Fruit fly (Drosophila melanogaster): Measurements from ENCODE around the gene Kap-alpha3.
A peak's percentile ranks its signal among the peaks of the same experiment; 100 is the strongest.

Gene Kap-alpha3

DNA sequence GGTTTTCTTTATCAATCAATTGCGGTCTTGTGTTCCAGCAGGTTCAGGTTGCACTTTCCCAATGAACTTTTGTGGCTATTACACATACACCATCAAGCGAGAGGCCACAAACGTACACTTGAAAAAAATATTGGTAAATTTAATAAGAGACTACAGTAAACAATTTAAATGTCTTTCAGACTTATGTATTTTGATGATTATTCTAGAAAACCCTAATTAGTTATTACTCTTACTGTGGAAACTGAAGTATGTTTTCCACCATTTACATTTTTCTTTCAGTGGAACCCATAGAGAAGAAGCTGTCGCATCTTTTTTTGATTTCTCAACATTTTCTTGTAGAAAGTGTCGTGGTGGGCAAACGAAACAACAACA lies 43.4 kb downstream of the Kap-alpha3 start (continued):
- no peak for TF ChIP-seq Tbp (GFP tag; optimal IDR thresholded peaks at IDR 0.05)
- peak; percentile 73 for TF ChIP-seq gt (GFP tag; IDR thresholded peaks at IDR 0.05)
- TF ChIP-seq Usf (GFP tag; optimal IDR thresholded peaks at IDR 0.05) = peak; percentile 52
- TF ChIP-seq Gug (GFP tag; IDR thresholded peaks at IDR 0.05) = peak; percentile 76
- peak; percentile 70 for TF ChIP-seq CG8281 (tag; optimal IDR thresholded peaks at IDR 0.05)
- TF ChIP-seq CG32767 (GFP tag; IDR thresholded peaks at IDR 0.05) = peak; percentile 74; the same call in 1 of the 2 replicates
- TF ChIP-seq Eip74EF (GFP tag; optimal IDR thresholded peaks at IDR 0.05) = peak in 1 of 2 experiments; percentile 95
- peak; percentile 90 for TF ChIP-seq CG34422 (GFP tag; IDR thresholded peaks at IDR 0.05)
- peak; percentile 86 for TF ChIP-seq CG4328 (GFP tag; optimal IDR thresholded peaks at IDR 0.05)
- peak; percentile 81 for TF ChIP-seq jigr1 (GFP tag; IDR thresholded peaks at IDR 0.05)
- no peak for TF ChIP-seq vnd (GFP tag; IDR thresholded peaks at IDR 0.05; ENCODE audit: partially characterized antibody)
- TF ChIP-seq CG9437 (GFP tag; optimal IDR thresholded peaks at IDR 0.05) = peak; percentile 90
- TF ChIP-seq bsh (GFP tag; optimal IDR thresholded peaks at IDR 0.05) = peak; percentile 65 to 97
- TF ChIP-seq CG11085 (GFP tag; IDR thresholded peaks at IDR 0.05) = peak; percentile 78
- peak; percentile 89 for TF ChIP-seq CG13624 (GFP tag; optimal IDR thresholded peaks at IDR 0.05)
- TF ChIP-seq ssp (GFP tag; IDR thresholded peaks at IDR 0.05) = peak; percentile 82
- TF ChIP-seq fd64A (GFP tag; optimal IDR thresholded peaks at IDR 0.05) = peak; percentile 77
- no peak for TF ChIP-seq ato (GFP tag; IDR thresholded peaks at IDR 0.05; ENCODE audit: partially characterized antibody)
- peak; percentile 90 for TF ChIP-seq cato (GFP tag; optimal IDR thresholded peaks at IDR 0.05; ENCODE audit: borderline replicate concordance)
- TF ChIP-seq CG17612 (GFP tag; IDR thresholded peaks at IDR 0.05) = peak; percentile 75
- TF ChIP-seq Lhr (GFP tag; optimal IDR thresholded peaks at IDR 0.05) = peak; percentile 89
- TF ChIP-seq CG8359 (GFP tag; optimal IDR thresholded peaks at IDR 0.05; ENCODE audit: borderline replicate concordance) = peak; percentile 83
- TF ChIP-seq psq (GFP tag; optimal IDR thresholded peaks at IDR 0.05) = peak; percentile 72
- TF ChIP-seq da (GFP tag; optimal IDR thresholded peaks at IDR 0.05) = peak; percentile 82
- peak; percentile 90 for TF ChIP-seq NC2β (GFP tag; optimal IDR thresholded peaks at IDR 0.05)
- peak; percentile 75 for TF ChIP-seq Fer2 (tag; optimal IDR thresholded peaks at IDR 0.05)
- TF ChIP-seq br (optimal IDR thresholded peaks at IDR 0.05) = no peak
- peak; percentile 47; the same call in 2 of the 3 replicates for TF ChIP-seq Optix (GFP tag; IDR thresholded peaks at IDR 0.05)
- peak; percentile 77 to 96 for TF ChIP-seq Hr51 (GFP tag; optimal IDR thresholded peaks at IDR 0.05)
- TF ChIP-seq Pdp1 (GFP tag; optimal IDR thresholded peaks at IDR 0.05) = peak; percentile 87 to 91
- peak; percentile 75 for TF ChIP-seq onecut (GFP tag; IDR thresholded peaks at IDR 0.05)
- TF ChIP-seq Ada2b (GFP tag; IDR thresholded peaks at IDR 0.05) = peak; percentile 92
- TF ChIP-seq lmd (GFP tag; IDR thresholded peaks at IDR 0.05) = peak; percentile 87
- TF ChIP-seq CG2116 (GFP tag; optimal IDR thresholded peaks at IDR 0.05) = peak; percentile 60
- TF ChIP-seq CG10147 (GFP tag; optimal IDR thresholded peaks at IDR 0.05) = peak; percentile 83
- TF ChIP-seq CG6689 (GFP tag; IDR thresholded peaks at IDR 0.05) = peak; percentile 91
- TF ChIP-seq dimm (GFP tag; IDR thresholded peaks at IDR 0.05) = peak; percentile 82
- TF ChIP-seq Side (GFP tag; optimal IDR thresholded peaks at IDR 0.05) = peak; percentile 87
- peak; percentile 49 for TF ChIP-seq CG18011 (GFP tag; optimal IDR thresholded peaks at IDR 0.05)
- TF ChIP-seq Bdp1 (GFP tag; optimal IDR thresholded peaks at IDR 0.05) = peak; percentile 77
- peak; percentile 22 for TF ChIP-seq pros (GFP tag; optimal IDR thresholded peaks at IDR 0.05)
- peak; percentile 92 for TF ChIP-seq sisA (GFP tag; IDR thresholded peaks at IDR 0.05)
- TF ChIP-seq E2f2 (GFP tag; IDR thresholded peaks at IDR 0.05) = peak; percentile 71
- TF ChIP-seq Sox102F (GFP tag; optimal IDR thresholded peaks at IDR 0.05) = peak; percentile 99
- TF ChIP-seq dan (GFP tag; IDR thresholded peaks at IDR 0.05) = no peak
- TF ChIP-seq Lim3 (GFP tag; IDR thresholded peaks at IDR 0.05) = no peak
- TF ChIP-seq NK7.1 (GFP tag; optimal IDR thresholded peaks at IDR 0.05) = peak; percentile 81
- TF ChIP-seq B-H2 (GFP tag; optimal IDR thresholded peaks at IDR 0.05) = peak; percentile 32
- TF ChIP-seq ems (GFP tag; optimal IDR thresholded peaks at IDR 0.05) = peak; percentile 9
- peak; percentile 89 for TF ChIP-seq CG12659 (GFP tag; optimal IDR thresholded peaks at IDR 0.05)
- no peak for TF ChIP-seq Hr39 (optimal IDR thresholded peaks at IDR 0.05)

Measured in whole organism, embryonic.